Worm (Caenorhabditis elegans) whole organism, L2 larva: ENCODE results near the gene Y53F4B.24.

Source experiments
- R02D3.7 ChIP-seq: fragments of 150-350 bp; optimal IDR thresholded peaks from 2 replicates; lab custom pipeline; 2014; ENCODE audit warnings: missing biosample characterization, missing genetic modification characterization
- fos-1 ChIP-seq: fragments of 150-350 bp; optimal IDR thresholded peaks from 2 replicates; lab custom pipeline; 2014; ENCODE audit warnings: missing biosample characterization, missing genetic modification characterization
- mdl-1 ChIP-seq, 2 experiments: fragments of 150-350 bp in 1 of 2; sonication (generic microtip) in 1 of 2; optimal IDR thresholded peaks; 2 replicates each; lab custom pipeline; 2017; ENCODE audit warnings: missing biosample characterization in 2 of 2, missing genetic modification characterization in 2 of 2
- nhr-12 ChIP-seq: fragments of 150-350 bp; optimal IDR thresholded peaks from 2 replicates; lab custom pipeline; 2014; ENCODE audit warnings: missing biosample characterization, missing genetic modification characterization
- nhr-77 ChIP-seq: fragments of 150-350 bp; optimal IDR thresholded peaks from 2 replicates; lab custom pipeline; 2014; ENCODE audit warnings: missing biosample characterization, missing genetic modification characterization
- ztf-11 ChIP-seq: sonication (generic microtip); optimal IDR thresholded peaks from 2 replicates; lab custom pipeline; 2017; ENCODE audit warnings: missing biosample characterization, missing genetic modification characterization

DNA sequence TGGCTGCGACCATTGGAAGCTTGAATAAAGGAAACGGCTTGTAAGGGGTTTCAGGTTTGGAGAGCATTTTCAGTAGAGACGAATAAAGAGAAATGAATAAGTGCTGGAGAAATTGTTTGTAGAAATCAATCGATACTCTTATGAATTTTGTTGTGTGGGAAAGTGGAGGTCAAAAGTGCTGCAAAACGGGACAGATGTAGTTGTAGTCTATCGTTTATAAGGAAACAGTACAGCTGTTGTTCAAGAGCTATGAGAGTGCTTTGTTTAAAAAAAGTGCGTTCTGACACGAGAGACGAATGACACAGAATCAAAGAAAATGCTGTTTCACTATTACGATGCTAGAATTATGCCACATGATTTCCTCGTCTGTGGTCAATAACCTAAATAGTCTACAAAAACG, 3.7 kb downstream of the Y53F4B.24 start, which contains the start of gene Y53F4B.62:
- TF ChIP-seq R02D3.7 (tag; lab: Kevin White, UChicago) (no peak), nhr-77 (tag; lab: Kevin White, UChicago) (no peak), nhr-12 (tag; lab: Kevin White, UChicago) (no peak), ztf-11 (no peak), mdl-1 (tag; optimal IDR thresholded peaks at IDR 0.05; lab: Kevin White, UChicago) (no peak), fos-1 (tag; lab: Kevin White, UChicago) (no peak)
